Worm (Caenorhabditis elegans) whole organism, mixed stage, embryonic: Measurements from ENCODE around the gene Y105C5B.25.

Source experiments
- elt-3 ChIP-seq: fragments of 150-350 bp; optimal IDR thresholded peaks from 2 replicates; lab custom pipeline; 2014; ENCODE audit warnings: missing biosample characterization, missing genetic modification characterization
- nhr-12 ChIP-seq: fragments of 150-350 bp; optimal IDR thresholded peaks from 2 replicates; lab custom pipeline; 2014; ENCODE audit warnings: missing biosample characterization, missing genetic modification characterization
- snpc-4 ChIP-seq: fragments of 150-350 bp; optimal IDR thresholded peaks from 2 replicates; lab custom pipeline; 2014; ENCODE audit warnings: missing biosample characterization, missing genetic modification characterization
- unc-62 ChIP-seq: fragments of 150-350 bp; optimal IDR thresholded peaks from 2 replicates; lab custom pipeline; 2014; ENCODE audit warnings: missing biosample characterization, missing genetic modification reagents, missing genetic modification characterization
- ztf-11 ChIP-seq: fragments of 150-350 bp; optimal IDR thresholded peaks from 2 replicates; lab custom pipeline; 2014; ENCODE audit warnings: missing biosample characterization, missing genetic modification characterization

DNA sequence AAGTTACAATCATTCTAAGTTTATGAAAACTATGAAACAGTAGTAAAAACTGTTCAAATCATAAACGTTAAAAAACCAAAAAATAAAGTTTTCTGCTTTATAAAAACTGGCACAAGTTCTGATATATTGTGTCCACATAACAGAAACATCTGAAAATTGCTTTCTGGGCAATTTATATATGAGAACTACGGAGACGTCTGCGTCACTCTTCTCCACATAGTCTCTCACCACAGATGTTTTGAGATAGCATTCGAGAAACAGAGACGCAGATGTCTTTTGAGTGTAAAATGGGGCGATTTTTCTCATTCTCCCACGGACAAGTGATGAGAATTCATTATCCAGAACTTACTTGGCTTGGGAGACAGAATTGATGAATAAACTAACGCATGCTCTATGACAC, 27.4 kb downstream of the Y105C5B.25 start:
- no peak for TF ChIP-seq unc-62 (GFP tag; lab: Kevin White, UChicago)
- TF ChIP-seq snpc-4 (tag; lab: Kevin White, UChicago), result no peak
- no peak for TF ChIP-seq ztf-11
- TF ChIP-seq elt-3 (tag; lab: Kevin White, UChicago), result no peak
- no peak for TF ChIP-seq nhr-12 (tag; lab: Kevin White, UChicago)
